Fruit fly (Drosophila melanogaster) whole organism, embryonic: Measurements from ENCODE around the gene Ppt2.

Source experiments
- BtbVII ChIP-seq: fragments of 200-800 bp; sonication (Bioruptor generic); optimal IDR thresholded peaks from 3 replicates; lab custom pipeline; 2017; ENCODE audit warnings: missing biosample characterization, mild to moderate bottlenecking, missing genetic modification characterization
- CG11085 ChIP-seq: fragments of 200-800 bp; sonication (Bioruptor generic); IDR thresholded peaks from 2 replicates; pipeline ENCODE4 v1.3.6; 2022; ENCODE audit warnings: missing biosample characterization, missing genetic modification characterization
- CG11247 ChIP-seq: fragments of 200-800 bp; sonication (Bioruptor generic); IDR thresholded peaks from 2 replicates; pipeline ENCODE4 v1.3.6; 2022; ENCODE audit warnings: missing biosample characterization, missing genetic modification characterization
- CG11560 ChIP-seq: fragments of 200-800 bp; sonication (Bioruptor generic); IDR thresholded peaks from 3 replicates; pipeline ENCODE4 v1.3.6; 2022; ENCODE audit warnings: missing biosample characterization, missing genetic modification characterization
- CG12236 ChIP-seq: fragments of 200-800 bp; sonication (Bioruptor generic); optimal IDR thresholded peaks from 2 replicates; lab custom pipeline; 2016; ENCODE audit warnings: missing biosample characterization, missing genetic modification characterization
- CG1233 ChIP-seq: fragments of 200-800 bp; sonication (Bioruptor generic); optimal IDR thresholded peaks from 4 replicates; lab custom pipeline; 2018; ENCODE audit warnings: missing biosample characterization, mild to moderate bottlenecking, missing genetic modification characterization
- CG13123 ChIP-seq: fragments of 200-800 bp; sonication (Bioruptor generic); optimal IDR thresholded peaks from 2 replicates; lab custom pipeline; 2016; ENCODE audit warnings: missing biosample characterization, missing genetic modification characterization
- CG14050 ChIP-seq: fragments of 200-800 bp; sonication (Bioruptor generic); IDR thresholded peaks from 3 replicates; pipeline ENCODE4 v1.3.6; 2022; ENCODE audit warnings: missing biosample characterization, missing genetic modification characterization
- CG17568 ChIP-seq: fragments of 200-800 bp; sonication (Bioruptor generic); optimal IDR thresholded peaks from 2 replicates; lab custom pipeline; 2018; ENCODE audit warnings: missing biosample characterization, mild to moderate bottlenecking, missing genetic modification characterization, moderate library complexity
- CG2875 ChIP-seq: fragments of 200-800 bp; sonication (Bioruptor generic); optimal IDR thresholded peaks from 2 replicates; lab custom pipeline; 2017; ENCODE audit warnings: missing biosample characterization, mild to moderate bottlenecking, missing genetic modification characterization, missing genetic modification reagents
- CG31441 ChIP-seq: fragments of 200-800 bp; sonication (Bioruptor generic); IDR thresholded peaks from 2 replicates; pipeline ENCODE4 v1.3.6; 2022; ENCODE audit warnings: missing biosample characterization, missing genetic modification characterization
- CG32772 ChIP-seq: fragments of 200-800 bp; sonication (Bioruptor generic); IDR thresholded peaks from 2 replicates; pipeline ENCODE4 v1.3.6; 2022; ENCODE audit warnings: missing biosample characterization, missing genetic modification characterization
- CG33213 ChIP-seq: fragments of 200-800 bp; sonication (Bioruptor generic); optimal IDR thresholded peaks from 3 replicates; lab custom pipeline; 2016; ENCODE audit warnings: missing biosample characterization, missing genetic modification characterization
- CG6854 ChIP-seq: fragments of 200-800 bp; sonication (Bioruptor generic); optimal IDR thresholded peaks from 3 replicates; lab custom pipeline; 2017; ENCODE audit warnings: missing biosample characterization, mild to moderate bottlenecking, missing genetic modification characterization
- CG7372 ChIP-seq: fragments of 200-800 bp; sonication (Bioruptor generic); IDR thresholded peaks from 2 replicates; pipeline ENCODE4 v1.3.6; 2022; ENCODE audit warnings: missing biosample characterization, missing genetic modification characterization
- CG8281 ChIP-seq: fragments of 200-800 bp; sonication (Bioruptor generic); optimal IDR thresholded peaks from 2 replicates; lab custom pipeline; 2018; ENCODE audit warnings: missing biosample characterization, mild to moderate bottlenecking, missing genetic modification characterization, moderate library complexity
- CG8765 ChIP-seq: fragments of 200-800 bp; sonication (Bioruptor generic); IDR thresholded peaks from 2 replicates; pipeline ENCODE4 v1.3.6; 2022; ENCODE audit warnings: missing biosample characterization, missing genetic modification characterization
- CG9215 ChIP-seq: fragments of 200-800 bp; sonication (Bioruptor generic); IDR thresholded peaks from 2 replicates; pipeline ENCODE4 v1.3.6; 2022; ENCODE audit warnings: missing biosample characterization, missing genetic modification characterization
- CG9876 ChIP-seq: fragments of 200-800 bp; sonication (Bioruptor generic); optimal IDR thresholded peaks from 2 replicates; lab custom pipeline; 2016; ENCODE audit warnings: missing biosample characterization, missing genetic modification characterization
- Dad ChIP-seq: fragments of 200-800 bp; sonication (Bioruptor generic); optimal IDR thresholded peaks from 3 replicates; lab custom pipeline; 2016; ENCODE audit warnings: missing biosample characterization, missing genetic modification characterization
- Dek ChIP-seq: fragments of 200-800 bp; sonication (Bioruptor generic); optimal IDR thresholded peaks from 3 replicates; lab custom pipeline; 2019; ENCODE audit warnings: missing biosample characterization, mild to moderate bottlenecking, missing genetic modification characterization, moderate library complexity
- Dip2 ChIP-seq: fragments of 200-800 bp; sonication (Bioruptor generic); IDR thresholded peaks from 2 replicates; pipeline ENCODE4 v1.3.6; 2022; ENCODE audit warnings: missing biosample characterization, missing genetic modification characterization
- Drgx ChIP-seq: fragments of 200-800 bp; sonication (Bioruptor generic); IDR thresholded peaks from 2 replicates; pipeline ENCODE4 v1.3.6; 2022; ENCODE audit warnings: missing biosample characterization, missing genetic modification characterization
- Fer1 ChIP-seq: fragments of 200-800 bp; sonication (Bioruptor generic); optimal IDR thresholded peaks from 2 replicates; lab custom pipeline; 2017; ENCODE audit warnings: missing biosample characterization, mild to moderate bottlenecking, missing genetic modification characterization
- H2.0 ChIP-seq: fragments of 200-800 bp; sonication (Bioruptor generic); IDR thresholded peaks from 2 replicates; pipeline ENCODE4 v1.3.6; 2022; ENCODE audit warnings: missing biosample characterization, missing genetic modification characterization
- HmgZ ChIP-seq: fragments of 200-800 bp; sonication (Bioruptor generic); optimal IDR thresholded peaks from 2 replicates; lab custom pipeline; 2018; ENCODE audit warnings: missing biosample characterization, mild to moderate bottlenecking, missing genetic modification characterization
- MESR4 ChIP-seq: fragments of 200-800 bp; sonication (Bioruptor generic); optimal IDR thresholded peaks from 2 replicates; lab custom pipeline; 2018; ENCODE audit warnings: missing biosample characterization, mild to moderate bottlenecking, missing genetic modification characterization, moderate library complexity
- Mad ChIP-seq: fragments of 200-800 bp; sonication (Bioruptor generic); optimal IDR thresholded peaks from 2 replicates; lab custom pipeline; 2016; ENCODE audit warnings: missing biosample characterization, missing genetic modification characterization
- Mrtf ChIP-seq: fragments of 200-800 bp; sonication (Bioruptor generic); IDR thresholded peaks from 3 replicates; pipeline ENCODE4 v1.3.6; 2022; ENCODE audit warnings: missing biosample characterization, missing genetic modification characterization
- Oli ChIP-seq: fragments of 200-800 bp; sonication (Bioruptor generic); optimal IDR thresholded peaks from 2 replicates; lab custom pipeline; 2018; ENCODE audit warnings: missing biosample characterization, mild to moderate bottlenecking, missing genetic modification characterization, moderate library complexity
- Optix ChIP-seq: fragments of 200-800 bp; sonication (Bioruptor generic); IDR thresholded peaks from 3 replicates; pipeline ENCODE4 v1.3.6; 2022; ENCODE audit warnings: missing biosample characterization, missing genetic modification characterization
- Sox100B ChIP-seq: fragments of 200-800 bp; sonication (Bioruptor generic); optimal IDR thresholded peaks from 3 replicates; lab custom pipeline; 2018; ENCODE audit warnings: missing biosample characterization, mild to moderate bottlenecking, missing genetic modification characterization
- Trl ChIP-seq, 3 experiments: fragments of >200 bp in 2 of 3; fragments of 200-800 bp in 1 of 3; sonication (Bioruptor generic) in 1 of 3; optimal IDR thresholded peaks; 2 replicates in 1 of 3; 3 replicates in 2 of 3; lab custom pipeline; 2016 to 2017; ENCODE audit warnings: missing biosample characterization in 1 of 3, missing genetic modification characterization in 1 of 3
- ara ChIP-seq: fragments of 200-800 bp; sonication (Bioruptor generic); IDR thresholded peaks from 2 replicates; pipeline ENCODE4 v1.3.6; 2022; ENCODE audit warnings: missing biosample characterization, missing genetic modification characterization
- chif ChIP-seq, 2 experiments: fragments of 200-800 bp; sonication (Bioruptor generic); optimal IDR thresholded peaks; 3 replicates each; lab custom pipeline; 2016; ENCODE audit warnings: missing biosample characterization in 2 of 2, missing genetic modification characterization in 2 of 2
- crol ChIP-seq: fragments of 200-800 bp; sonication (Bioruptor generic); IDR thresholded peaks from 2 replicates; pipeline ENCODE4 v1.3.6; 2022; ENCODE audit warnings: missing biosample characterization, missing genetic modification characterization
- eve ChIP-seq, 2 experiments: fragments of >200 bp; optimal IDR thresholded peaks; 2 replicates each; lab custom pipeline; 2017; ENCODE audit warnings: missing biosample characterization in 2 of 2, missing genetic modification characterization in 2 of 2
- exex ChIP-seq: fragments of 200-800 bp; sonication (Bioruptor generic); optimal IDR thresholded peaks from 4 replicates; lab custom pipeline; 2018; ENCODE audit warnings: missing biosample characterization, mild to moderate bottlenecking, missing genetic modification characterization, moderate library complexity
- ind ChIP-seq: fragments of 200-800 bp; sonication (Bioruptor generic); optimal IDR thresholded peaks from 3 replicates; lab custom pipeline; 2016; ENCODE audit warnings: missing biosample characterization, missing genetic modification characterization
- lbe ChIP-seq: fragments of 200-800 bp; sonication (Bioruptor generic); optimal IDR thresholded peaks from 2 replicates; lab custom pipeline; 2016; ENCODE audit warnings: missing biosample characterization, mild to moderate bottlenecking, missing genetic modification characterization
- nmo ChIP-seq: fragments of 200-800 bp; sonication (Bioruptor generic); optimal IDR thresholded peaks from 2 replicates; lab custom pipeline; 2018; ENCODE audit warnings: missing biosample characterization, mild to moderate bottlenecking, missing genetic modification characterization, moderate library complexity
- nom ChIP-seq: fragments of 200-800 bp; sonication (Bioruptor generic); optimal IDR thresholded peaks from 2 replicates; lab custom pipeline; 2017; ENCODE audit warnings: missing biosample characterization, missing genetic modification characterization, mild to moderate bottlenecking, moderate library complexity, missing genetic modification reagents
- peb ChIP-seq: fragments of 200-800 bp; sonication (Bioruptor generic); IDR thresholded peaks from 2 replicates; pipeline ENCODE4 v1.3.6; 2022; ENCODE audit warnings: missing biosample characterization, missing genetic modification characterization
- pho ChIP-seq: fragments of 200-800 bp; sonication (Bioruptor generic); optimal IDR thresholded peaks from 2 replicates; lab custom pipeline; 2016; ENCODE audit warnings: missing biosample characterization, missing genetic modification characterization
- ranshi ChIP-seq: fragments of 200-800 bp; sonication (Bioruptor generic); IDR thresholded peaks from 2 replicates; pipeline ENCODE4 v1.3.6; 2022; ENCODE audit warnings: missing biosample characterization, missing genetic modification characterization
- row ChIP-seq: fragments of 200-800 bp; sonication (Bioruptor generic); IDR thresholded peaks from 3 replicates; pipeline ENCODE4 v1.3.6; 2022; ENCODE audit warnings: missing biosample characterization, missing genetic modification characterization
- sisA ChIP-seq: fragments of 200-800 bp; sonication (Bioruptor generic); IDR thresholded peaks from 2 replicates; pipeline ENCODE4 v1.3.6; 2022; ENCODE audit warnings: missing biosample characterization, missing genetic modification characterization
- stwl ChIP-seq: fragments of 200-800 bp; sonication (Bioruptor generic); optimal IDR thresholded peaks from 3 replicates; lab custom pipeline; 2018; ENCODE audit warnings: missing biosample characterization, mild to moderate bottlenecking, missing genetic modification characterization, moderate library complexity
- wek ChIP-seq: fragments of 200-800 bp; sonication (Bioruptor generic); optimal IDR thresholded peaks from 3 replicates; lab custom pipeline; 2018; ENCODE audit warnings: missing biosample characterization, mild to moderate bottlenecking, missing genetic modification characterization, moderate library complexity
- zf30C ChIP-seq: fragments of 200-800 bp; sonication (Bioruptor generic); optimal IDR thresholded peaks from 3 replicates; lab custom pipeline; 2018; ENCODE audit warnings: missing biosample characterization, mild to moderate bottlenecking, missing genetic modification characterization

Gene Ppt2

DNA sequence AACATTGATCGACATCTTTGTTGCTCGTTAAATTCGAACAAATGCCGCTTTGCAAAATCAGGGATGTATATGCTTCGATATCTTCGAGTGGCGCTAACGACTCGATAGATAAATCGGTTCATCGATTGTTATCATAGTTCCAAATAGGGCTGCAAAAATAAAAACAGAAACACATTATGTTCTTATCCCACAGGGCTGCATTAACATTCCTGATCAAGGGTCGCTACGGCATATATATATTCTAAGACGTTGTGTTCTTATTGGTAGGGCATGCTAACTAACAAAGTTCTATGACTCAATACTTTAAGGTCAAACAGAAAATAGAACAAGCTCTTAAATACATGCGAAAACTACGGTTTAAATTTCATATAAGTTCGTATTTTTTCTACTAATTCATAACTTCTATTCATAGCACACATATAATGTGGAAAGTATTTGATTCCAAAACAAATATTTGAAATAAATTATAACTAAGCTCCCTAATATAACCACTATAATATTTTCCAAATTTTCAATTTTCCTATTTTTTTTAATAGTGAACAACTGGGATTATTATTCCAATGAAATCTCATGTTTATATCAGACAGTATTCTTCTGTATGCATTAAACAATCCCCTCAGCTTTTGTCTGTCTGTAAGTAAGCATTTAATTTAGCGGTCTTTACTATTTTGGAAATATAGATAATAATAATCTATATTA lies 11.0 kb upstream of the Ppt2 start, which contains the start of gene cmet (continued):
- TF ChIP-seq Mad (GFP tag; lab: Kevin White, UChicago) (peak; percentile 27), CG17568 (GFP tag; lab: Kevin White, UChicago) (no peak), sisA (GFP tag; lab: Robert Waterston, UW) (peak; percentile 31), chif (GFP tag; optimal IDR thresholded peaks at IDR 0.05; lab: Kevin White, UChicago) (peak; percentile 14 to 66), CG11560 (tag; lab: Robert Waterston, UW) (no peak; the same call in 2 of the 3 replicates), Sox100B (GFP tag; lab: Kevin White, UChicago) (peak; percentile 35), exex (tag; lab: Kevin White, UChicago) (no peak), CG6854 (GFP tag; lab: Kevin White, UChicago) (no peak), CG33213 (GFP tag; lab: Kevin White, UChicago) (peak; percentile 72), CG12236 (GFP tag; lab: Kevin White, UChicago) (peak; percentile 35), CG7372 (GFP tag; lab: Robert Waterston, UW) (peak; percentile 53; the same call in 1 of the 2 replicates), CG31441 (no peak), Drgx (GFP tag; lab: Robert Waterston, UW) (no peak), CG11247 (GFP tag; lab: Robert Waterston, UW) (peak; percentile 48), H2.0 (GFP tag; lab: Robert Waterston, UW) (peak; percentile 47), ind (peak; percentile 59), HmgZ (tag; lab: Kevin White, UChicago) (peak; percentile 66), CG1233 (GFP tag; lab: Kevin White, UChicago) (peak; percentile 27), CG9215 (GFP tag; lab: Robert Waterston, UW) (peak; percentile 48), nom (GFP tag; lab: Kevin White, UChicago) (no peak), Dad (GFP tag; lab: Kevin White, UChicago) (peak; percentile 70), BtbVII (no peak), ara (no peak; the same call in 1 of the 2 replicates), lbe (GFP tag; lab: Kevin White, UChicago) (no peak), wek (GFP tag; lab: Kevin White, UChicago) (no peak), CG13123 (GFP tag; lab: Kevin White, UChicago) (peak; percentile 28), Oli (peak; percentile 31), CG32772 (0 out of 2 replicates have a peak, but pooled peaks have one; percentile 20), CG14050 (GFP tag; lab: Robert Waterston, UW) (no peak), row (GFP tag; lab: Robert Waterston, UW) (peak; percentile 84), zf30C (GFP tag; lab: Kevin White, UChicago) (no peak), Fer1 (no peak), pho (peak; percentile 72), CG8281 (tag; lab: Kevin White, UChicago) (no peak), Optix (peak; percentile 14; the same call in 1 of the 3 replicates), crol (no peak), CG11085 (GFP tag; lab: Robert Waterston, UW) (peak; percentile 58; the same call in 1 of the 2 replicates), MESR4 (peak; percentile 27), CG2875 (no peak), nmo (GFP tag; lab: Kevin White, UChicago) (no peak), Dip2 (GFP tag; lab: Robert Waterston, UW) (no peak), ranshi (GFP tag; lab: Robert Waterston, UW) (peak; percentile 45; the same call in 1 of the 2 replicates), Mrtf (GFP tag; lab: Robert Waterston, UW) (peak; percentile 46; the same call in 2 of the 3 replicates), stwl (tag; lab: Kevin White, UChicago) (peak; percentile 86), CG9876 (GFP tag; lab: Kevin White, UChicago) (no peak), Trl (optimal IDR thresholded peaks at IDR 0.05; lab: Kevin White, UChicago) (no peak), Trl (GFP tag; optimal IDR thresholded peaks at IDR 0.05; lab: Kevin White, UChicago) (peak; percentile 49), eve (GFP tag; optimal IDR thresholded peaks at IDR 0.05; lab: Kevin White, UChicago) (no peak), Dek (tag; lab: Kevin White, UChicago) (peak; percentile 18), peb (GFP tag; lab: Robert Waterston, UW) (no peak), CG8765 (GFP tag; lab: Robert Waterston, UW) (no peak)
